Worm (Caenorhabditis elegans): ENCODE data around the gene H05C05.4.

The H05C05.4 gene

ce11 chrIII:2910606-2911005, 35.4 kb downstream of the H05C05.4 start, which contains the start of gene cdh-1 (continued):
- no peak for TF ChIP-seq hlh-17 (GFP tag; optimal IDR thresholded peaks at IDR 0.05; ENCODE audit: borderline replicate concordance)

ce11 chrIII:2908859-2909258, 37.1 kb downstream of the H05C05.4 start:
- TF ChIP-seq pax-3 (tag; optimal IDR thresholded peaks at IDR 0.05) = no peak
- no peak for TF ChIP-seq lin-14 (GFP tag; optimal IDR thresholded peaks at IDR 0.05)
- TF ChIP-seq nhr-19 (GFP tag; conservative IDR thresholded peaks at IDR 0.05) = no peak
- TF ChIP-seq ets-5 (GFP tag; IDR thresholded peaks at IDR 0.05) = no peak
- no peak for TF ChIP-seq nhr-85 (tag)
- no peak for TF ChIP-seq ztf-11 (tag; optimal IDR thresholded peaks at IDR 0.05)
- TF ChIP-seq blmp-1 (tag; optimal IDR thresholded peaks at IDR 0.05) = peak; percentile 18
- no peak for TF ChIP-seq nhr-71 (tag; optimal IDR thresholded peaks at IDR 0.05)

ce11 chrIII:2907819-2908218, 38.2 kb downstream of the H05C05.4 start:
- TF ChIP-seq efl-1 (optimal IDR thresholded peaks at IDR 0.05) (no peak), efl-1 (GFP tag; optimal IDR thresholded peaks at IDR 0.05 in 1 of 2) (peak in 1 of 2 experiments; percentile 34), elt-3 (tag; optimal IDR thresholded peaks at IDR 0.05) (no peak)

- TF ChIP-seq lin-14 (GFP tag; optimal IDR thresholded peaks at IDR 0.05) (peak; percentile 7), nhr-76 (tag; optimal IDR thresholded peaks at IDR 0.05) (no peak)
Observed at ce11 chrIII:2904164-2904563, 41.8 kb downstream of the H05C05.4 start.

ce11 chrIII:2901117-2901516, 44.9 kb downstream of the H05C05.4 start, which contains the start of gene idpa-1:
Gene idpa-1 (minus strand): TSS chrIII:2901217.
- TF ChIP-seq ceh-82 (tag; optimal IDR thresholded peaks at IDR 0.05) = no peak
- no peak for TF ChIP-seq nhr-90 (tag; optimal IDR thresholded peaks at IDR 0.05; ENCODE audit: poor library complexity)
- no peak for TF ChIP-seq efl-1 (optimal IDR thresholded peaks at IDR 0.05)
- peak in 1 of 2 experiments; percentile 68 for TF ChIP-seq efl-1 (GFP tag; optimal IDR thresholded peaks at IDR 0.05 in 1 of 2)

- TF ChIP-seq nhr-28 (tag; optimal IDR thresholded peaks at IDR 0.05) = no peak
- peak; percentile 16 for TF ChIP-seq ceh-8 (GFP tag; optimal IDR thresholded peaks at IDR 0.05)
Observed at ce11 chrIII:2899705-2900104, 46.3 kb downstream of the H05C05.4 start.
